Comparison of ENCODE assay signal across 1 fruit fly cellular context in the genomic region with DNA sequence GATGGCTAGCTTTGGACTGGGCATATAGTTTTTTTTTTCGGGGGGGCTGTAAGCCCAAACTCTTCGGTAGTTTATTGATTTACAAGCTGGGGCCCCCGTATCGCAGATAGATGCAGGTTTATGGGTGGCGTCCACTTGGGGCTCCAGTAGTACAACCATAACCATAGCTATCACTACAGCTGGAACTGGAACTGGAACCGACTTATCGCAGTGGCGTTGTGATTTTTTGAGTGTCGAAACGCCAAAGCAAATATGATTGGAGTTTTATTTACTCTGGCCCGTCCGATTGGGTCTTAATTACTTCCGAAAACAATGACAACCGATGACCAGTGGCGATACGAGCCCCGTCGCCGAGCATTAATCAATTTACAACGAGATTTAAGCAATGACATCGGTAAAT.
A peak's percentile ranks its signal among the peaks of the same experiment; 100 is the strongest.
TF ChIP-seq lines count a peak whose summit lies in the region.

No protein-coding gene starts in this region.

TF ChIP-seq in whole organism, embryonic, 481 proteins besides CTCF, POLR2A, EP300 and RAD21 (continued from another document and continues in another):
- TF ChIP-seq Six4 (GFP tag; optimal IDR thresholded peaks at IDR 0.05; lab: Kevin White, UChicago): no peak
- TF ChIP-seq CG2120 (GFP tag; optimal IDR thresholded peaks at IDR 0.05; lab: Kevin White, UChicago): no peak
- TF ChIP-seq CG11247 (GFP tag; IDR thresholded peaks at IDR 0.05; lab: Robert Waterston, UW): peak; percentile 46; the same call in 1 of the 2 replicates
- peak; percentile 35 for TF ChIP-seq CG12942 (GFP tag; optimal IDR thresholded peaks at IDR 0.05; lab: Kevin White, UChicago)
- TF ChIP-seq ewg (GFP tag; optimal IDR thresholded peaks at IDR 0.05; lab: Kevin White, UChicago): no peak
- no peak for TF ChIP-seq CG6272 (GFP tag; IDR thresholded peaks at IDR 0.05; lab: Robert Waterston, UW)
- TF ChIP-seq ara (GFP tag; IDR thresholded peaks at IDR 0.05; lab: Robert Waterston, UW): peak; percentile 44; the same call in 1 of the 2 replicates
- TF ChIP-seq CG12659 (GFP tag; optimal IDR thresholded peaks at IDR 0.05; lab: Kevin White, UChicago): peak; percentile 18
- TF ChIP-seq vfl (GFP tag; optimal IDR thresholded peaks at IDR 0.05; lab: Kevin White, UChicago): no peak
- no peak for TF ChIP-seq Dek (tag; optimal IDR thresholded peaks at IDR 0.05; lab: Kevin White, UChicago)
- TF ChIP-seq CG9876 (GFP tag; optimal IDR thresholded peaks at IDR 0.05; lab: Kevin White, UChicago): no peak
- 0 out of 3 replicates have a peak, but pooled peaks have one; percentile 30 for TF ChIP-seq CG14050 (GFP tag; IDR thresholded peaks at IDR 0.05; lab: Robert Waterston, UW)
- TF ChIP-seq Tbp (GFP tag; optimal IDR thresholded peaks at IDR 0.05; lab: Kevin White, UChicago): no peak
- no peak for TF ChIP-seq Spps (tag; optimal IDR thresholded peaks at IDR 0.05; lab: Kevin White, UChicago)
- TF ChIP-seq CG5953 (GFP tag; IDR thresholded peaks at IDR 0.05; lab: Robert Waterston, UW): peak; percentile 47; the same call in 1 of the 2 replicates
- TF ChIP-seq CG3847 (GFP tag; IDR thresholded peaks at IDR 0.05; lab: Robert Waterston, UW): no peak
- peak; percentile 6 for TF ChIP-seq Nf-YC (tag; optimal IDR thresholded peaks at IDR 0.05; lab: Kevin White, UChicago)
- peak; percentile 12 for TF ChIP-seq CG17186 (GFP tag; optimal IDR thresholded peaks at IDR 0.05; lab: Kevin White, UChicago)
- peak; percentile 39 for TF ChIP-seq Blimp-1 (GFP tag; optimal IDR thresholded peaks at IDR 0.05; lab: Kevin White, UChicago)
- no peak for TF ChIP-seq Abd-B (GFP tag; optimal IDR thresholded peaks at IDR 0.05; lab: Kevin White, UChicago)
- peak; percentile 9 for TF ChIP-seq Sry-β (GFP tag; optimal IDR thresholded peaks at IDR 0.05; lab: Kevin White, UChicago)
- TF ChIP-seq sens-2 (GFP tag; IDR thresholded peaks at IDR 0.05; lab: Robert Waterston, UW): peak; percentile 91
- peak; percentile 20; the same call in 1 of the 2 replicates for TF ChIP-seq CG31224 (GFP tag; IDR thresholded peaks at IDR 0.05; lab: Robert Waterston, UW)
- TF ChIP-seq ase (GFP tag; IDR thresholded peaks at IDR 0.05; lab: Robert Waterston, UW): no peak
- TF ChIP-seq mam (GFP tag; optimal IDR thresholded peaks at IDR 0.05; lab: Kevin White, UChicago): no peak
- TF ChIP-seq CG10565 (GFP tag; optimal IDR thresholded peaks at IDR 0.05; lab: Kevin White, UChicago): no peak
- TF ChIP-seq CG2712 (tag; optimal IDR thresholded peaks at IDR 0.05; lab: Kevin White, UChicago): peak; percentile 3
- peak; percentile 46; the same call in 2 of the 3 replicates for TF ChIP-seq zfh1 (GFP tag; IDR thresholded peaks at IDR 0.05; lab: Robert Waterston, UW)
- peak; percentile 55 for TF ChIP-seq CG7745 (tag; optimal IDR thresholded peaks at IDR 0.05; lab: Kevin White, UChicago)
- TF ChIP-seq dmrt11E (tag; optimal IDR thresholded peaks at IDR 0.05; lab: Kevin White, UChicago): peak; percentile 47
- no peak for TF ChIP-seq pum (GFP tag; optimal IDR thresholded peaks at IDR 0.05; lab: Kevin White, UChicago)
- TF ChIP-seq CG13296 (GFP tag; optimal IDR thresholded peaks at IDR 0.05; lab: Kevin White, UChicago): peak; percentile 53
- peak; percentile 69 for TF ChIP-seq CG3407 (GFP tag; optimal IDR thresholded peaks at IDR 0.05; lab: Kevin White, UChicago)
- TF ChIP-seq ham (GFP tag; IDR thresholded peaks at IDR 0.05; lab: Robert Waterston, UW): no peak
- TF ChIP-seq oc (tag; optimal IDR thresholded peaks at IDR 0.05; lab: Kevin White, UChicago): peak; percentile 73
- TF ChIP-seq CG3838 (GFP tag; optimal IDR thresholded peaks at IDR 0.05; lab: Kevin White, UChicago): no peak
- TF ChIP-seq grau (tag; optimal IDR thresholded peaks at IDR 0.05; lab: Kevin White, UChicago): no peak
- no peak for TF ChIP-seq Dad (GFP tag; optimal IDR thresholded peaks at IDR 0.05; lab: Kevin White, UChicago)
- no peak for TF ChIP-seq Mes4 (GFP tag; optimal IDR thresholded peaks at IDR 0.05; lab: Kevin White, UChicago)
- TF ChIP-seq sens (GFP tag; lab: Kevin White, UChicago): peak; percentile 80
- TF ChIP-seq dpn (GFP tag; optimal IDR thresholded peaks at IDR 0.05; lab: Kevin White, UChicago): no peak
- TF ChIP-seq CG15601 (tag; optimal IDR thresholded peaks at IDR 0.05; lab: Kevin White, UChicago): peak; percentile 55
- TF ChIP-seq CG18476 (GFP tag; optimal IDR thresholded peaks at IDR 0.05; lab: Kevin White, UChicago): no peak
- TF ChIP-seq ab (GFP tag; optimal IDR thresholded peaks at IDR 0.05; lab: Kevin White, UChicago): no peak
- peak; percentile 7 for TF ChIP-seq CG9727 (GFP tag; optimal IDR thresholded peaks at IDR 0.05; lab: Kevin White, UChicago)
- TF ChIP-seq CG8765 (GFP tag; IDR thresholded peaks at IDR 0.05; lab: Robert Waterston, UW): no peak
- no peak for TF ChIP-seq tll (GFP tag; optimal IDR thresholded peaks at IDR 0.05; lab: Kevin White, UChicago)
- TF ChIP-seq Fer1 (GFP tag; optimal IDR thresholded peaks at IDR 0.05; lab: Kevin White, UChicago): peak; percentile 4
- TF ChIP-seq CoRest (tag; optimal IDR thresholded peaks at IDR 0.05; lab: Kevin White, UChicago): peak; percentile 40
- TF ChIP-seq bigmax (GFP tag; optimal IDR thresholded peaks at IDR 0.05; lab: Kevin White, UChicago): no peak
- no peak for TF ChIP-seq Mrtf (GFP tag; IDR thresholded peaks at IDR 0.05; lab: Robert Waterston, UW)
- TF ChIP-seq CG2202 (tag; optimal IDR thresholded peaks at IDR 0.05; lab: Kevin White, UChicago): peak; percentile 27
- 0 out of 2 replicates have a peak, but pooled peaks have one; percentile 21 for TF ChIP-seq CG6689 (GFP tag; IDR thresholded peaks at IDR 0.05; lab: Robert Waterston, UW)
- TF ChIP-seq fd102C (GFP tag; optimal IDR thresholded peaks at IDR 0.05; lab: Kevin White, UChicago): no peak
- TF ChIP-seq disco-r (GFP tag; optimal IDR thresholded peaks at IDR 0.05; lab: Kevin White, UChicago): no peak
- TF ChIP-seq exex (tag; optimal IDR thresholded peaks at IDR 0.05; lab: Kevin White, UChicago): peak; percentile 92
- peak; percentile 86 for TF ChIP-seq ATbp (GFP tag; optimal IDR thresholded peaks at IDR 0.05; lab: Kevin White, UChicago)
- TF ChIP-seq Hr51 (GFP tag; optimal IDR thresholded peaks at IDR 0.05; lab: Kevin White, UChicago): no peak
- TF ChIP-seq CG15514 (GFP tag; optimal IDR thresholded peaks at IDR 0.05; lab: Kevin White, UChicago): peak; percentile 92
- no peak for TF ChIP-seq kah (GFP tag; optimal IDR thresholded peaks at IDR 0.05; lab: Kevin White, UChicago)
- peak; percentile 74 for TF ChIP-seq ci (GFP tag; IDR thresholded peaks at IDR 0.05; lab: Robert Waterston, UW)
- TF ChIP-seq CG18599 (GFP tag; optimal IDR thresholded peaks at IDR 0.05; lab: Kevin White, UChicago): peak; percentile 37
- TF ChIP-seq shn (GFP tag; optimal IDR thresholded peaks at IDR 0.05; lab: Kevin White, UChicago): no peak
- no peak for TF ChIP-seq al (GFP tag; IDR thresholded peaks at IDR 0.05; lab: Robert Waterston, UW)
- no peak for TF ChIP-seq pan (optimal IDR thresholded peaks at IDR 0.05; lab: Kevin White, UChicago)
- no peak for TF ChIP-seq pan (GFP tag; optimal IDR thresholded peaks at IDR 0.05 in 1 of 2, IDR thresholded peaks at IDR 0.05 in 1 of 2)
- TF ChIP-seq NfI (GFP tag; optimal IDR thresholded peaks at IDR 0.05; lab: Kevin White, UChicago): peak; percentile 13
- TF ChIP-seq Vsx1 (GFP tag; optimal IDR thresholded peaks at IDR 0.05; lab: Kevin White, UChicago): peak; percentile 76
- TF ChIP-seq CG10321 (GFP tag; IDR thresholded peaks at IDR 0.05; lab: Robert Waterston, UW): peak; percentile 31; the same call in 1 of the 2 replicates
- TF ChIP-seq CG30431 (GFP tag; optimal IDR thresholded peaks at IDR 0.05; lab: Kevin White, UChicago): no peak
- TF ChIP-seq luna (GFP tag; optimal IDR thresholded peaks at IDR 0.05; lab: Kevin White, UChicago): no peak
- no peak for TF ChIP-seq CG4617 (GFP tag; optimal IDR thresholded peaks at IDR 0.05; lab: Kevin White, UChicago; ENCODE audit: borderline replicate concordance)
- no peak for TF ChIP-seq CG13894 (tag; optimal IDR thresholded peaks at IDR 0.05; lab: Kevin White, UChicago)
- TF ChIP-seq GATAe (GFP tag; conservative IDR thresholded peaks at IDR 0.05; lab: Robert Waterston, UW): 0 out of 2 replicates have a peak, but pooled peaks have one; percentile 40
- TF ChIP-seq HLH3B (GFP tag; IDR thresholded peaks at IDR 0.05; lab: Robert Waterston, UW): peak; percentile 60; the same call in 1 of the 2 replicates
- TF ChIP-seq CG10462 (GFP tag; optimal IDR thresholded peaks at IDR 0.05; lab: Kevin White, UChicago): no peak
- no peak for TF ChIP-seq CG7963 (GFP tag; IDR thresholded peaks at IDR 0.05; lab: Robert Waterston, UW; ENCODE audit: partially characterized antibody)
- no peak for TF ChIP-seq CG12299 (tag; optimal IDR thresholded peaks at IDR 0.05; lab: Kevin White, UChicago)
- peak; percentile 48 for TF ChIP-seq gem (tag; optimal IDR thresholded peaks at IDR 0.05; lab: Kevin White, UChicago)
- peak; percentile 44; the same call in 1 of the 2 replicates for TF ChIP-seq Awh (GFP tag; IDR thresholded peaks at IDR 0.05; lab: Robert Waterston, UW)
- no peak for TF ChIP-seq CG4730 (GFP tag; IDR thresholded peaks at IDR 0.05; lab: Robert Waterston, UW)
- no peak for TF ChIP-seq slou (GFP tag; optimal IDR thresholded peaks at IDR 0.05; lab: Kevin White, UChicago)
- TF ChIP-seq gcm2 (GFP tag; optimal IDR thresholded peaks at IDR 0.05; lab: Kevin White, UChicago): no peak
- no peak for TF ChIP-seq CG5245 (GFP tag; optimal IDR thresholded peaks at IDR 0.05; lab: Kevin White, UChicago)
- TF ChIP-seq Hr39 (optimal IDR thresholded peaks at IDR 0.05; lab: Kevin White, UChicago): no peak
- no peak for TF ChIP-seq jing (GFP tag; optimal IDR thresholded peaks at IDR 0.05; lab: Kevin White, UChicago)
- TF ChIP-seq CG10274 (GFP tag; optimal IDR thresholded peaks at IDR 0.05; lab: Kevin White, UChicago): no peak
- no peak for TF ChIP-seq gsb-n (tag; optimal IDR thresholded peaks at IDR 0.05; lab: Kevin White, UChicago)
- TF ChIP-seq B-H1 (GFP tag; IDR thresholded peaks at IDR 0.05; lab: Robert Waterston, UW): peak; percentile 19; the same call in 1 of the 3 replicates
- no peak for TF ChIP-seq Gug (GFP tag; IDR thresholded peaks at IDR 0.05; lab: Robert Waterston, UW)
- no peak for TF ChIP-seq CG9437 (GFP tag; optimal IDR thresholded peaks at IDR 0.05; lab: Kevin White, UChicago)
- no peak for TF ChIP-seq CG3065 (GFP tag; optimal IDR thresholded peaks at IDR 0.05; lab: Kevin White, UChicago)
- no peak for TF ChIP-seq Hand (GFP tag; optimal IDR thresholded peaks at IDR 0.05; lab: Kevin White, UChicago)
- TF ChIP-seq zen (tag; optimal IDR thresholded peaks at IDR 0.05; lab: Kevin White, UChicago): no peak
- peak; percentile 74 for TF ChIP-seq CG6813 (GFP tag; optimal IDR thresholded peaks at IDR 0.05; lab: Kevin White, UChicago)
- no peak for TF ChIP-seq ap (GFP tag; IDR thresholded peaks at IDR 0.05; lab: Robert Waterston, UW)
- TF ChIP-seq CG10267 (tag; optimal IDR thresholded peaks at IDR 0.05; lab: Kevin White, UChicago): no peak
- TF ChIP-seq CG8944 (GFP tag; optimal IDR thresholded peaks at IDR 0.05; lab: Kevin White, UChicago): no peak
- TF ChIP-seq HmgD (GFP tag; optimal IDR thresholded peaks at IDR 0.05; lab: Kevin White, UChicago): no peak
- peak; percentile 27 for TF ChIP-seq bab2 (GFP tag; optimal IDR thresholded peaks at IDR 0.05; lab: Kevin White, UChicago)
- no peak for TF ChIP-seq tin (GFP tag; optimal IDR thresholded peaks at IDR 0.05; lab: Kevin White, UChicago)
- TF ChIP-seq scrt (GFP tag; optimal IDR thresholded peaks at IDR 0.05; lab: Kevin White, UChicago): peak; percentile 20
- no peak for TF ChIP-seq Dll (GFP tag; IDR thresholded peaks at IDR 0.05; lab: Robert Waterston, UW; ENCODE audit: partially characterized antibody)
- no peak for TF ChIP-seq zen2 (GFP tag; IDR thresholded peaks at IDR 0.05; lab: Robert Waterston, UW; ENCODE audit: partially characterized antibody)
- no peak for TF ChIP-seq toy (GFP tag; IDR thresholded peaks at IDR 0.05; lab: Robert Waterston, UW)
- TF ChIP-seq dati (GFP tag; IDR thresholded peaks at IDR 0.05; lab: Robert Waterston, UW): no peak
- TF ChIP-seq chm (GFP tag; IDR thresholded peaks at IDR 0.05; lab: Robert Waterston, UW): no peak
- TF ChIP-seq fu2 (GFP tag; optimal IDR thresholded peaks at IDR 0.05; lab: Kevin White, UChicago): no peak
- TF ChIP-seq Usf (GFP tag; optimal IDR thresholded peaks at IDR 0.05; lab: Kevin White, UChicago): no peak
- peak; percentile 13 for TF ChIP-seq Oli (tag; optimal IDR thresholded peaks at IDR 0.05; lab: Kevin White, UChicago)
- TF ChIP-seq en (GFP tag; optimal IDR thresholded peaks at IDR 0.05; lab: Kevin White, UChicago): peak; percentile 20
- TF ChIP-seq CG2875 (GFP tag; optimal IDR thresholded peaks at IDR 0.05; lab: Kevin White, UChicago): peak; percentile 68
- TF ChIP-seq Max (GFP tag; optimal IDR thresholded peaks at IDR 0.05; lab: Kevin White, UChicago): no peak
- TF ChIP-seq CHES-1-like (GFP tag; optimal IDR thresholded peaks at IDR 0.05; lab: Kevin White, UChicago): no peak
- no peak for TF ChIP-seq Poxn (GFP tag; IDR thresholded peaks at IDR 0.05; lab: Robert Waterston, UW)
- TF ChIP-seq esg (GFP tag; conservative IDR thresholded peaks at IDR 0.05; lab: Robert Waterston, UW): no peak
- no peak for TF ChIP-seq CG9797 (GFP tag; optimal IDR thresholded peaks at IDR 0.05; lab: Kevin White, UChicago)
- TF ChIP-seq CG4404 (GFP tag; IDR thresholded peaks at IDR 0.05; lab: Robert Waterston, UW): no peak
- peak; percentile 62 for TF ChIP-seq CG2678 (tag; optimal IDR thresholded peaks at IDR 0.05; lab: Kevin White, UChicago)
- TF ChIP-seq CG34422 (GFP tag; IDR thresholded peaks at IDR 0.05; lab: Robert Waterston, UW): no peak
- peak; percentile 24 for TF ChIP-seq CG10979 (tag; optimal IDR thresholded peaks at IDR 0.05; lab: Kevin White, UChicago)
- peak; percentile 18 for TF ChIP-seq CG10654 (GFP tag; optimal IDR thresholded peaks at IDR 0.05; lab: Kevin White, UChicago)
- TF ChIP-seq CG4707 (GFP tag; optimal IDR thresholded peaks at IDR 0.05; lab: Kevin White, UChicago): peak; percentile 39
- TF ChIP-seq CG17802 (tag; optimal IDR thresholded peaks at IDR 0.05; lab: Kevin White, UChicago): peak; percentile 5
- no peak for TF ChIP-seq CG7357 (GFP tag; IDR thresholded peaks at IDR 0.05; lab: Robert Waterston, UW)
- TF ChIP-seq Ssrp (tag; optimal IDR thresholded peaks at IDR 0.05; lab: Kevin White, UChicago): no peak
- TF ChIP-seq dysf (GFP tag; IDR thresholded peaks at IDR 0.05; lab: Robert Waterston, UW): no peak
- no peak for TF ChIP-seq NFAT (GFP tag; IDR thresholded peaks at IDR 0.05; lab: Robert Waterston, UW)
- TF ChIP-seq fru (optimal IDR thresholded peaks at IDR 0.05; lab: Kevin White, UChicago): no peak
- TF ChIP-seq Scr (GFP tag; IDR thresholded peaks at IDR 0.05; lab: Robert Waterston, UW; ENCODE audit: partially characterized antibody): no peak
